Fruit fly (Drosophila melanogaster): ENCODE measurements around the gene CenG1A.

CenG1A gene

DNA sequence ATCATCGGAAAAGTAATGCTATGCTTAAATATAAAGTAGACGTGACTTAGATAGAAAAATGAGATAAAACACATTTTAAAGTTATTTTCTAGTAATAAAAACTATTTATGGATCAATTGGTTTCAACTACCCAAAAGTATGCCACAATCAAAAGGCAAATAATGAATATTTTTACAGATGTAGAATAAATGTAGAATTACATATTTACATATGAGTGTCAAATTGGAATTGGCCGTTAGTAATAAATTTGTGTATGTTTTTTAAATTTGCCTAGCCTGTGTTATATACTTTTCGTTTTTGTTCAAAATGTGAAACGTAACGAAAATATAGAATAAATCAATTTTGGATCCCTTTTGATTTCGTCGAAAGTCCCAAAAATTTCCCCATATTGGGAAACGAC, 76.4 kb downstream of the CenG1A start, which contains the start of gene Acyp (continued):
- TF ChIP-seq Antp (GFP tag; optimal IDR thresholded peaks at IDR 0.05) = no peak
- no peak for TF ChIP-seq jigr1 (GFP tag; IDR thresholded peaks at IDR 0.05)
- TF ChIP-seq CG15269 (tag; optimal IDR thresholded peaks at IDR 0.05) = no peak
- TF ChIP-seq chm (GFP tag; IDR thresholded peaks at IDR 0.05) = no peak
- TF ChIP-seq Bgb (GFP tag; IDR thresholded peaks at IDR 0.05; ENCODE audit: partially characterized antibody) = peak; percentile 54; the same call in 1 of the 2 replicates
- TF ChIP-seq CTCF (GFP tag; optimal IDR thresholded peaks at IDR 0.05) = peak; percentile 33
- no peak for TF ChIP-seq CG34224 (GFP tag; IDR thresholded peaks at IDR 0.05; ENCODE audit: partially characterized antibody)
- no peak for TF ChIP-seq tup (GFP tag; optimal IDR thresholded peaks at IDR 0.05)
- peak; percentile 11; the same call in 1 of the 2 replicates for TF ChIP-seq bbx (GFP tag; IDR thresholded peaks at IDR 0.05; ENCODE audit: partially characterized antibody)
- TF ChIP-seq Atf3 (GFP tag; optimal IDR thresholded peaks at IDR 0.05) = no peak
- TF ChIP-seq CG12769 (tag; optimal IDR thresholded peaks at IDR 0.05) = no peak
- TF ChIP-seq CG34376 (GFP tag; optimal IDR thresholded peaks at IDR 0.05) = no peak
- peak; percentile 34 for TF ChIP-seq stwl (tag; optimal IDR thresholded peaks at IDR 0.05)
- no peak for TF ChIP-seq Doc2 (GFP tag; IDR thresholded peaks at IDR 0.05)
- TF ChIP-seq CG6254 (GFP tag; optimal IDR thresholded peaks at IDR 0.05) = no peak

dm6 chr2L:13914425-13914824, 79.1 kb downstream of the CenG1A start, which contains the start of gene Ance-3:
Gene Ance-3, plus strand, starts transcription at chr2L:13914725.
- no peak for TF ChIP-seq bigmax (GFP tag; optimal IDR thresholded peaks at IDR 0.05)
- TF ChIP-seq Sry-δ (GFP tag; optimal IDR thresholded peaks at IDR 0.05) = no peak
- TF ChIP-seq org-1 (GFP tag; optimal IDR thresholded peaks at IDR 0.05) = no peak
- TF ChIP-seq ap (GFP tag; IDR thresholded peaks at IDR 0.05) = no peak
- no peak for TF ChIP-seq gem (tag; optimal IDR thresholded peaks at IDR 0.05)
- TF ChIP-seq pb (GFP tag; optimal IDR thresholded peaks at IDR 0.05) = no peak
- no peak for TF ChIP-seq bowl (GFP tag; IDR thresholded peaks at IDR 0.05)
- TF ChIP-seq CG8281 (tag; optimal IDR thresholded peaks at IDR 0.05) = no peak
- TF ChIP-seq sima (GFP tag; optimal IDR thresholded peaks at IDR 0.05) = no peak
- no peak for TF ChIP-seq emc (GFP tag; optimal IDR thresholded peaks at IDR 0.05)
- no peak for TF ChIP-seq esg (GFP tag; conservative IDR thresholded peaks at IDR 0.05)
- no peak for TF ChIP-seq maf-S (GFP tag; optimal IDR thresholded peaks at IDR 0.05)

dm6 chr2L:13923453-13923852, 88.1 kb downstream of the CenG1A start, which contains the start of gene Vajk1:
Gene Vajk1, minus strand, starts transcription at chr2L:13923553.
- TF ChIP-seq CG3847 (GFP tag; IDR thresholded peaks at IDR 0.05) (0 out of 2 replicates have a peak, but pooled peaks have one; percentile 21), Rx (GFP tag; IDR thresholded peaks at IDR 0.05) (no peak), da (GFP tag; optimal IDR thresholded peaks at IDR 0.05) (no peak), ATbp (GFP tag; optimal IDR thresholded peaks at IDR 0.05) (no peak), CG17612 (GFP tag; IDR thresholded peaks at IDR 0.05) (0 out of 2 replicates have a peak, but pooled peaks have one; percentile 5), CG4360 (GFP tag; IDR thresholded peaks at IDR 0.05) (peak; percentile 38; the same call in 1 of the 2 replicates), Ets65A (GFP tag) (peak; percentile 68), Hmr (GFP tag; optimal IDR thresholded peaks at IDR 0.05) (no peak)

DNA sequence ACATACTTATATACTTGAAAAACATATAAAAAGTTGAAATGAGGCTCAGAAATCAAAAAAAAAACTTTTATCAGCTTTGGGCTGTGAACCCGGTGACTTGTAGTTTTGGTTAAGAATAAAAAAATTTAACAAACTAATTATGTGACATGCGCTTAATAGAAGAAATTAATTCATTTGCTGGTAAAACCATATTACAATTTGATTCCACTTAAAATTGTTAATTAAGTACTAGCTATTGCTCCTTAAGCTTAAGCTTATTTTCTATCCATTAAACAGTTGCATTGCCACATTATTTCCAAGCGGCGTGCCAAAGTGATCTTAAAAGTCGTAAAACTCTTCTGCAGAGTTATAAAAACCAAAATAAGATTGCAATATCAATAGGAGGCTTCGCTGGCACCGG, 88.6 kb downstream of the CenG1A start:
- TF ChIP-seq Ets65A (GFP tag) (peak; percentile 25), CG12155 (GFP tag; optimal IDR thresholded peaks at IDR 0.05) (no peak)

DNA sequence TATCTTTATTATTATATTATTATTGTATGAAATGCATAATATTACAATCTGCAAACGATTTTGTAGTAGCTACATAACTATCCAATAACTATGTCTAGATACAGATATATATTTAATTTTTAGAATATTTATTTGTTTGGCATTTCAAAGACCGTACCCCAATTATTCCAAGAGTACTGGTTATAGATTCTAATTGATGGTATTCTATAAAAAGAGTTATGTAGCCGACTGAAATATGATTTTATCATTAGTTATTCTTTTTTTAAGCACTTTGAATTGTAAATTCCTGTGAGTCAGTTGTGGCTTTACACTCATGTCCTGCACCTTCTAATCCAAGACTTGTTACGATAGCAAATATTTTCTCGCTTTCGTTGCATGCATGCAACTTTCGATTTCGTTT, 90.3 kb downstream of the CenG1A start:
- no peak for TF ChIP-seq CG1603 (tag; optimal IDR thresholded peaks at IDR 0.05)
- no peak for TF ChIP-seq CG4404 (GFP tag; IDR thresholded peaks at IDR 0.05)
- TF ChIP-seq sisA (GFP tag; IDR thresholded peaks at IDR 0.05) = no peak
- TF ChIP-seq tx (GFP tag; optimal IDR thresholded peaks at IDR 0.05) = no peak
- TF ChIP-seq ap (GFP tag; IDR thresholded peaks at IDR 0.05) = no peak
- TF ChIP-seq gfzf (GFP tag; optimal IDR thresholded peaks at IDR 0.05) = no peak
- TF ChIP-seq ATbp (GFP tag; optimal IDR thresholded peaks at IDR 0.05) = no peak
- TF ChIP-seq CG10147 (GFP tag; optimal IDR thresholded peaks at IDR 0.05) = no peak
- no peak for TF ChIP-seq al (GFP tag; IDR thresholded peaks at IDR 0.05)
- no peak for TF ChIP-seq CG15269 (tag; optimal IDR thresholded peaks at IDR 0.05)
- TF ChIP-seq Antp (GFP tag; optimal IDR thresholded peaks at IDR 0.05) = no peak
- no peak for TF ChIP-seq HLH54F (GFP tag; optimal IDR thresholded peaks at IDR 0.05)
- TF ChIP-seq CG17361 (GFP tag; IDR thresholded peaks at IDR 0.05) = no peak

Data from whole organism, embryonic.